Fruit fly (Drosophila melanogaster): Measurements from ENCODE around the gene CG2310.
A peak's percentile ranks its signal among the peaks of the same experiment; 100 is the strongest.

The CG2310 gene

DNA sequence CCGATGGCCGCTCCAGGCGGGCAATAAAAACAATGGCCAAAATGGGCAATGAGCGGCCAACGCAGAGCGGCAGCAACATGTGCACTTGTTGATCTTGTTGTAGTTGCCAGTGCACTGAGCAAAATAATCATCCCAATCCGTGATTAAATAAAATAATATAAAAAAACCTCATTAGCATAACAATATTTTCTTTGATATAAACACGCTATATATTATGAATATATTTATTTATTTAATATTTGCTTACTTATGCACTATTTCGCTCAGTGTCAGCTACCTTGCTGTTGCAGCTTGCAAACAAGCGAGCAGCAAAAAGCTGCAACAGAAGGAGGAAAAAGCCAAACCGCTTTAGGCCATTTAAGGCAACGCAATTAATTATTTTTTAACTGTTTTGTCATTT, 26.0 kb upstream of the CG2310 start (continued):
- TF ChIP-seq BEAF-32 (GFP tag; optimal IDR thresholded peaks at IDR 0.05) (no peak), Hmr (GFP tag; optimal IDR thresholded peaks at IDR 0.05) (no peak), unpg (GFP tag; optimal IDR thresholded peaks at IDR 0.05) (peak; percentile 54), CG14667 (GFP tag; IDR thresholded peaks at IDR 0.05) (0 out of 2 replicates have a peak, but pooled peaks have one; percentile 18), CG18764 (GFP tag; optimal IDR thresholded peaks at IDR 0.05) (no peak), btn (GFP tag; optimal IDR thresholded peaks at IDR 0.05) (no peak), p53 (GFP tag; optimal IDR thresholded peaks at IDR 0.05) (no peak), ranshi (GFP tag; IDR thresholded peaks at IDR 0.05) (0 out of 2 replicates have a peak, but pooled peaks have one; percentile 25), MTF-1 (GFP tag; optimal IDR thresholded peaks at IDR 0.05; ENCODE audit: borderline replicate concordance) (no peak), eve (GFP tag; optimal IDR thresholded peaks at IDR 0.05) (no peak), sens (GFP tag) (peak; percentile 56), crol (GFP tag; IDR thresholded peaks at IDR 0.05) (no peak), nmo (GFP tag; optimal IDR thresholded peaks at IDR 0.05) (peak; percentile 50), dmrt99B (tag; optimal IDR thresholded peaks at IDR 0.05) (peak; percentile 60), CG1832 (GFP tag; optimal IDR thresholded peaks at IDR 0.05) (no peak), wdn (GFP tag; IDR thresholded peaks at IDR 0.05) (no peak), ap (GFP tag; IDR thresholded peaks at IDR 0.05) (peak; percentile 42; the same call in 1 of the 2 replicates), ara (GFP tag; IDR thresholded peaks at IDR 0.05) (0 out of 2 replicates have a peak, but pooled peaks have one; percentile 28), odd (GFP tag; optimal IDR thresholded peaks at IDR 0.05) (no peak), grau (tag; optimal IDR thresholded peaks at IDR 0.05) (peak; percentile 20), CG31441 (GFP tag; IDR thresholded peaks at IDR 0.05) (peak; percentile 54), Jarid2 (GFP tag; optimal IDR thresholded peaks at IDR 0.05) (no peak), CG10543 (GFP tag; optimal IDR thresholded peaks at IDR 0.05) (no peak), rib (GFP tag; IDR thresholded peaks at IDR 0.05) (no peak), Med (GFP tag) (peak; percentile 53), Spps (tag; optimal IDR thresholded peaks at IDR 0.05) (peak; percentile 10), CG10209 (GFP tag; optimal IDR thresholded peaks at IDR 0.05) (peak; percentile 27), Ptx1 (GFP tag; IDR thresholded peaks at IDR 0.05) (peak; percentile 30; the same call in 1 of the 2 replicates), HmgD (GFP tag; optimal IDR thresholded peaks at IDR 0.05) (no peak), D19A (tag; optimal IDR thresholded peaks at IDR 0.05) (peak; percentile 15), CG9215 (GFP tag; IDR thresholded peaks at IDR 0.05) (no peak), CG8478 (optimal IDR thresholded peaks at IDR 0.05) (no peak), CG13424 (tag; optimal IDR thresholded peaks at IDR 0.05) (peak; percentile 30), fru (optimal IDR thresholded peaks at IDR 0.05) (no peak), hkb (optimal IDR thresholded peaks at IDR 0.05) (no peak), hkb (GFP tag; IDR thresholded peaks at IDR 0.05) (no peak), Dbx (GFP tag; IDR thresholded peaks at IDR 0.05) (no peak), Mad (GFP tag; optimal IDR thresholded peaks at IDR 0.05) (no peak), row (GFP tag; IDR thresholded peaks at IDR 0.05) (peak; percentile 23; the same call in 1 of the 3 replicates), Blimp-1 (GFP tag; optimal IDR thresholded peaks at IDR 0.05) (peak; percentile 42), TFAM (GFP tag; optimal IDR thresholded peaks at IDR 0.05) (no peak), Sin3A (optimal IDR thresholded peaks at IDR 0.05) (no peak), CG31365 (tag; optimal IDR thresholded peaks at IDR 0.05) (no peak), repo (GFP tag; optimal IDR thresholded peaks at IDR 0.05) (no peak), CG4328 (GFP tag; optimal IDR thresholded peaks at IDR 0.05) (no peak), z (GFP tag; IDR thresholded peaks at IDR 0.05) (no peak), seq (GFP tag; IDR thresholded peaks at IDR 0.05) (no peak), CG5245 (GFP tag; optimal IDR thresholded peaks at IDR 0.05) (no peak), CG1233 (GFP tag; optimal IDR thresholded peaks at IDR 0.05) (no peak), Drgx (GFP tag; IDR thresholded peaks at IDR 0.05) (peak; percentile 63), Mrtf (GFP tag; IDR thresholded peaks at IDR 0.05) (no peak), CG2889 (GFP tag; IDR thresholded peaks at IDR 0.05) (no peak)
